Fruit fly (Drosophila melanogaster): ENCODE measurements around the gene CG9121.

Gene CG9121

dm6 chr2L:5088649-5089270 lies 37.9 kb upstream of the CG9121 start:
- TF ChIP-seq EcR (GFP tag; optimal IDR thresholded peaks at IDR 0.05) (no peak), psq (optimal IDR thresholded peaks at IDR 0.05) (no peak), usp (GFP tag; optimal IDR thresholded peaks at IDR 0.05) (no peak), CG8478 (optimal IDR thresholded peaks at IDR 0.05) (no peak), pan (optimal IDR thresholded peaks at IDR 0.05) (no peak), Dll (optimal IDR thresholded peaks at IDR 0.05) (no peak)

dm6 chr2L:5086905-5087522 lies 36.2 kb upstream of the CG9121 start:
- TF ChIP-seq Dll (optimal IDR thresholded peaks at IDR 0.05), result no peak
- no peak for TF ChIP-seq EcR (GFP tag; optimal IDR thresholded peaks at IDR 0.05)
- no peak for TF ChIP-seq usp (GFP tag; optimal IDR thresholded peaks at IDR 0.05)
- TF ChIP-seq CG8478 (optimal IDR thresholded peaks at IDR 0.05), result no peak
- TF ChIP-seq psq (optimal IDR thresholded peaks at IDR 0.05), result no peak
- TF ChIP-seq pan (optimal IDR thresholded peaks at IDR 0.05), result no peak

dm6 chr2L:5085561-5085960 lies 34.7 kb upstream of the CG9121 start:
- TF ChIP-seq CG8478 (optimal IDR thresholded peaks at IDR 0.05), result no peak
- no peak for TF ChIP-seq EcR (GFP tag; optimal IDR thresholded peaks at IDR 0.05)

- TF ChIP-seq EcR (GFP tag; optimal IDR thresholded peaks at IDR 0.05) (peak in 1 of 2 experiments; percentile 18), psq (optimal IDR thresholded peaks at IDR 0.05) (no peak)
These were observed 33.9 kb upstream of the CG9121 start for dm6 chr2L:5084586-5085257.

- TF ChIP-seq usp (GFP tag; optimal IDR thresholded peaks at IDR 0.05), result no peak
- TF ChIP-seq EcR (GFP tag; optimal IDR thresholded peaks at IDR 0.05), result no peak
- TF ChIP-seq CG8478 (optimal IDR thresholded peaks at IDR 0.05), result no peak
These were observed 29.5 kb upstream of the CG9121 start for dm6 chr2L:5080225-5080867.

- TF ChIP-seq EcR (GFP tag; optimal IDR thresholded peaks at IDR 0.05), result no peak
- no peak for TF ChIP-seq Dll (optimal IDR thresholded peaks at IDR 0.05)
- no peak for TF ChIP-seq CG8478 (optimal IDR thresholded peaks at IDR 0.05)
- TF ChIP-seq pan (optimal IDR thresholded peaks at IDR 0.05), result no peak
- TF ChIP-seq usp (GFP tag; optimal IDR thresholded peaks at IDR 0.05), result no peak
- no peak for TF ChIP-seq psq (optimal IDR thresholded peaks at IDR 0.05)
These were observed 28.3 kb upstream of the CG9121 start for dm6 chr2L:5079200-5079599.

- TF ChIP-seq EcR (GFP tag; optimal IDR thresholded peaks at IDR 0.05) (no peak), pan (optimal IDR thresholded peaks at IDR 0.05) (no peak), CG8478 (optimal IDR thresholded peaks at IDR 0.05) (no peak), usp (GFP tag; optimal IDR thresholded peaks at IDR 0.05) (no peak), Dll (optimal IDR thresholded peaks at IDR 0.05) (no peak), psq (optimal IDR thresholded peaks at IDR 0.05) (no peak)
These were observed 21.5 kb upstream of the CG9121 start for dm6 chr2L:5072357-5072756.

- TF ChIP-seq usp (GFP tag; optimal IDR thresholded peaks at IDR 0.05) (no peak), pan (optimal IDR thresholded peaks at IDR 0.05) (no peak), EcR (GFP tag; optimal IDR thresholded peaks at IDR 0.05) (no peak), psq (optimal IDR thresholded peaks at IDR 0.05) (no peak), CG8478 (optimal IDR thresholded peaks at IDR 0.05) (no peak), Dll (optimal IDR thresholded peaks at IDR 0.05) (no peak)
These were observed 20.1 kb upstream of the CG9121 start, which contains the start of gene RpL37A for dm6 chr2L:5070797-5071579. Gene RpL37A, plus strand, starts transcription at chr2L:5070957.

dm6 chr2L:5063936-5064335 lies 13.1 kb upstream of the CG9121 start:
- TF ChIP-seq CG8478 (optimal IDR thresholded peaks at IDR 0.05), result no peak
- no peak for TF ChIP-seq pan (optimal IDR thresholded peaks at IDR 0.05)
- no peak for TF ChIP-seq Dll (optimal IDR thresholded peaks at IDR 0.05)
- no peak for TF ChIP-seq psq (optimal IDR thresholded peaks at IDR 0.05)
- no peak for TF ChIP-seq usp (GFP tag; optimal IDR thresholded peaks at IDR 0.05)
- TF ChIP-seq EcR (GFP tag; optimal IDR thresholded peaks at IDR 0.05), result no peak

dm6 chr2L:5062799-5063404 lies 12.0 kb upstream of the CG9121 start:
- no peak for TF ChIP-seq psq (optimal IDR thresholded peaks at IDR 0.05)
- TF ChIP-seq pan (optimal IDR thresholded peaks at IDR 0.05), result no peak
- TF ChIP-seq CG8478 (optimal IDR thresholded peaks at IDR 0.05), result no peak
- no peak for TF ChIP-seq usp (GFP tag; optimal IDR thresholded peaks at IDR 0.05)
- TF ChIP-seq EcR (GFP tag; optimal IDR thresholded peaks at IDR 0.05), result no peak
- TF ChIP-seq Dll (optimal IDR thresholded peaks at IDR 0.05), result no peak

dm6 chr2L:5060952-5061478 lies 10.2 kb upstream of the CG9121 start:
- TF ChIP-seq Dll (optimal IDR thresholded peaks at IDR 0.05) (no peak), usp (GFP tag; optimal IDR thresholded peaks at IDR 0.05) (no peak)

Measured in whole organism.